Fruit fly (Drosophila melanogaster) whole organism, pupa: ENCODE data around the gene cactin.

ENCODE experiments used
- CG10348 ChIP-seq: fragments of 200-800 bp; sonication (Bioruptor generic); IDR thresholded peaks from 2 replicates; pipeline ENCODE4 v1.3.6; 2022; ENCODE audit warnings: missing biosample characterization, missing genetic modification characterization
- CG12605 ChIP-seq: fragments of 200-800 bp; sonication (Bioruptor generic); IDR thresholded peaks from 2 replicates; pipeline ENCODE4 v1.3.6; 2022; ENCODE audit warnings: missing biosample characterization, missing genetic modification characterization
- CG13204 ChIP-seq: fragments of 200-800 bp; sonication (Bioruptor generic); optimal IDR thresholded peaks from 2 replicates; lab custom pipeline; 2018; ENCODE audit warnings: missing biosample characterization, mild to moderate bottlenecking, missing genetic modification characterization, moderate library complexity
- CG14655 ChIP-seq: fragments of 200-800 bp; sonication (Bioruptor generic); optimal IDR thresholded peaks from 3 replicates; lab custom pipeline; 2017; ENCODE audit warnings: mild to moderate bottlenecking, missing biosample characterization, missing genetic modification reagents, missing genetic modification characterization
- CG15710 ChIP-seq: fragments of 200-800 bp; sonication (Bioruptor generic); optimal IDR thresholded peaks from 2 replicates; lab custom pipeline; 2018; ENCODE audit warnings: missing biosample characterization, mild to moderate bottlenecking, missing genetic modification characterization, moderate library complexity
- CG17806 ChIP-seq: fragments of 200-800 bp; sonication (Bioruptor generic); optimal IDR thresholded peaks from 2 replicates; lab custom pipeline; 2018; ENCODE audit warnings: missing biosample characterization, mild to moderate bottlenecking, missing genetic modification characterization, moderate library complexity
- CG32121 ChIP-seq: fragments of 200-800 bp; sonication (Bioruptor generic); IDR thresholded peaks from 2 replicates; pipeline ENCODE4 v1.3.6; 2022; ENCODE audit warnings: missing biosample characterization, missing genetic modification characterization
- CG34367 ChIP-seq: fragments of 200-800 bp; sonication (Bioruptor generic); optimal IDR thresholded peaks from 2 replicates; lab custom pipeline; 2018; ENCODE audit warnings: missing biosample characterization, mild to moderate bottlenecking, missing genetic modification characterization
- CG4496 ChIP-seq: fragments of 200-800 bp; sonication (Bioruptor generic); IDR thresholded peaks from 3 replicates; pipeline ENCODE4 v1.3.6; 2022; ENCODE audit warnings: missing biosample characterization, missing genetic modification characterization
- CG8159 ChIP-seq: fragments of 200-800 bp; sonication (Bioruptor generic); optimal IDR thresholded peaks from 3 replicates; lab custom pipeline; 2018; ENCODE audit warnings: missing biosample characterization, mild to moderate bottlenecking, missing genetic modification characterization, moderate library complexity
- CG8301 ChIP-seq: fragments of 200-800 bp; sonication (Bioruptor generic); optimal IDR thresholded peaks from 2 replicates; lab custom pipeline; 2018; ENCODE audit warnings: missing biosample characterization, mild to moderate bottlenecking, missing genetic modification characterization
- CG9948 ChIP-seq: fragments of 200-800 bp; sonication (Bioruptor generic); optimal IDR thresholded peaks from 2 replicates; lab custom pipeline; 2018; ENCODE audit warnings: missing biosample characterization, mild to moderate bottlenecking, missing genetic modification characterization, moderate library complexity
- D1 ChIP-seq: fragments of 200-800 bp; sonication (Bioruptor generic); optimal IDR thresholded peaks from 2 replicates; lab custom pipeline; 2018; ENCODE audit warnings: missing biosample characterization, mild to moderate bottlenecking, missing genetic modification characterization, moderate library complexity
- EcR ChIP-seq: fragments of 200-800 bp; sonication (Bioruptor generic); optimal IDR thresholded peaks from 3 replicates; lab custom pipeline; 2019; ENCODE audit warnings: missing biosample characterization, missing genetic modification characterization, mild to moderate bottlenecking, moderate library complexity, missing genetic modification reagents
- Ets98B ChIP-seq: fragments of 200-800 bp; sonication (Bioruptor generic); IDR thresholded peaks from 2 replicates; pipeline ENCODE4 v1.3.6; 2022; ENCODE audit warnings: missing biosample characterization, missing genetic modification characterization
- Pif1A ChIP-seq: fragments of 200-800 bp; sonication (Bioruptor generic); optimal IDR thresholded peaks from 3 replicates; lab custom pipeline; 2016; ENCODE audit warnings: missing biosample characterization, missing genetic modification characterization
- Pif1B ChIP-seq: fragments of 200-800 bp; sonication (Bioruptor generic); optimal IDR thresholded peaks from 3 replicates; lab custom pipeline; 2016; ENCODE audit warnings: missing biosample characterization, missing genetic modification characterization
- Snoo ChIP-seq: fragments of 200-800 bp; sonication (Bioruptor generic); optimal IDR thresholded peaks from 3 replicates; lab custom pipeline; 2017; ENCODE audit warnings: missing biosample characterization, mild to moderate bottlenecking, missing genetic modification characterization, inconsistent platforms
- fd96Ca ChIP-seq: fragments of 200-800 bp; sonication (Bioruptor generic); IDR thresholded peaks from 3 replicates; pipeline ENCODE4 v1.3.6; 2022; ENCODE audit warnings: missing biosample characterization, missing genetic modification characterization
- gl ChIP-seq: fragments of 200-800 bp; sonication (Bioruptor generic); optimal IDR thresholded peaks from 2 replicates; lab custom pipeline; 2018; ENCODE audit warnings: missing biosample characterization, mild to moderate bottlenecking, missing genetic modification characterization
- rn ChIP-seq: fragments of 200-800 bp; sonication (Bioruptor generic); IDR thresholded peaks from 2 replicates; pipeline ENCODE4 v1.3.6; 2022; ENCODE audit warnings: missing biosample characterization, missing genetic modification characterization

The cactin gene

DNA sequence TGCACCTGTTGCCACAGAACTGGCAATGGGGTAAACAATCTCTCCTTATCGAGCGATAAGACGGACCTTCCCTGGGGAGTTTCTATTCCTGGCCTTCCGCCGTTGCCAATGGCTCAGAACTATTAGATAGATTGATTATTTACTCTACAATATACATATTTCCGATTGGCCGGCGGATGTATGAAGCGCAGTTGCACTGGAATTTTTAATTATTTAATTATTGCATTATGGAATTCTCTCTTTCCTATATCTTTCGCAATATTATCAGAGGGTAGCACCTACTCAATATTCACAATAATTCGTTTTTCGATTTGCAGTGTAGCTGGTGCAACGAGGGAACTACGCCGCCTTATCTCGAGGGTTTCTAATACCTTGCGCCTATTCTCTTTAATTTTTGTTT is 43.3 kb downstream of the cactin start, which contains the start of gene GstT3:
Gene GstT3 (plus strand): TSS at position 301 of the 400 bp plus-strand sequence.
- no peak for TF ChIP-seq CG15710 (tag; lab: Kevin White, UChicago)
- TF ChIP-seq Pif1A (GFP tag; lab: Kevin White, UChicago) = no peak
- TF ChIP-seq CG4496 (GFP tag; lab: Robert Waterston, UW) = no peak
- TF ChIP-seq EcR (GFP tag; lab: Kevin White, UChicago) = no peak
- no peak for TF ChIP-seq CG34367 (tag; lab: Kevin White, UChicago)
- TF ChIP-seq CG10348 (GFP tag; lab: Robert Waterston, UW) = no peak
- TF ChIP-seq Snoo (tag; lab: Kevin White, UChicago) = no peak
- no peak for TF ChIP-seq CG12605 (GFP tag; lab: Robert Waterston, UW)
- TF ChIP-seq fd96Ca = no peak

DNA sequence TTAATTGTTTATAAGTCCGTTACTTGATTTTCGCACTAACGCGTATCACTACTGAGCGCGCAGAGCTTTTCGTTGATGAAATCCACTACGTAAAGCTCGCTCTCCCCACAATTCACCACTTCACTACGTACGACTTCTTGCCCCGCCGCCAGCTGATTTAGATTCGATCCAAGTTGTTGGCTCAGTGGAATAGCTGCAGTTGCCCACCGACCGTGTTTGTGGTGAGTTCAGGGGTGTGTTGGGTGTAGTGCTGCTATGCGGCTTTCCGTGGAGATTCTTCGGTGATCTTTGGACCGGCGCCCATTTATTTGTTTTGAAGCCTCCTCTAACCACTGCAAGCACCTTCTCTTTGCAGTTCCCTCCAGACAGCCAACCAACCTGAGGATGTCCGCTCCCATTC is 44.3 kb downstream of the cactin start:
- TF ChIP-seq Pif1B (GFP tag; lab: Kevin White, UChicago) (peak; percentile 52), CG13204 (GFP tag; lab: Kevin White, UChicago) (no peak), EcR (GFP tag; lab: Kevin White, UChicago) (peak; percentile 9), CG8159 (tag; lab: Kevin White, UChicago) (no peak), CG34367 (tag; lab: Kevin White, UChicago) (peak; percentile 42), D1 (tag; lab: Kevin White, UChicago) (no peak), CG12605 (GFP tag; lab: Robert Waterston, UW) (peak; percentile 77), Snoo (tag; lab: Kevin White, UChicago) (no peak), CG8301 (tag; lab: Kevin White, UChicago) (peak; percentile 50), CG10348 (GFP tag; lab: Robert Waterston, UW) (no peak), CG32121 (GFP tag; lab: Robert Waterston, UW) (peak; percentile 75), gl (tag; lab: Kevin White, UChicago) (peak; percentile 59), CG15710 (tag; lab: Kevin White, UChicago) (peak; percentile 22), CG14655 (GFP tag; lab: Kevin White, UChicago) (no peak), CG17806 (tag; lab: Kevin White, UChicago) (peak; percentile 10), Ets98B (GFP tag; lab: Robert Waterston, UW) (peak; percentile 80), rn (GFP tag; lab: Robert Waterston, UW) (no peak), fd96Ca (peak; percentile 58; the same call in 2 of the 3 replicates), CG4496 (GFP tag; lab: Robert Waterston, UW) (peak; percentile 84), CG9948 (tag; lab: Kevin White, UChicago) (peak; percentile 12), Pif1A (GFP tag; lab: Kevin White, UChicago) (no peak)

DNA sequence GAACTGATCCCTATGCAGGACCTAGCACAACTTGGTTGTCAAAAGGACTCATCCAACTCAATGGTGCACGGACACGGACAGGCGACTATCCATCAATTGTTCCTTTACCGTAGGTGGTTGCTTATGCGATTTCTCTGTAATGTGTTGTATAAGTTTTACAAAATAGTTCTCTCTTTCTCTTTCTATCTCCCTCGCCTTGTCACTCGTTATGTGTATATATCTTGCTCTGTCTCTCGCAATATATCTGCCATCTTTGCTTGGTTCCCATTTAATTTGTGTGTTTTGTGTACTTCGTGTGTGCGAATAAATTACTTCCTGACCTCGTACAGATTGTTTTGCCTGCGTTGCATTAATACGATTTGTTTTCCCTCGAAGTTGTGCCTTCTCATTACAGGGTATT is 46.8 kb downstream of the cactin start:
- no peak for TF ChIP-seq CG17806 (tag; lab: Kevin White, UChicago)
- TF ChIP-seq CG15710 (tag; lab: Kevin White, UChicago) = no peak
- TF ChIP-seq Pif1A (GFP tag; lab: Kevin White, UChicago) = no peak
- no peak for TF ChIP-seq CG14655 (GFP tag; lab: Kevin White, UChicago)
- no peak for TF ChIP-seq rn (GFP tag; lab: Robert Waterston, UW)
- TF ChIP-seq Pif1B (GFP tag; lab: Kevin White, UChicago) = no peak
- TF ChIP-seq CG13204 (GFP tag; lab: Kevin White, UChicago) = no peak
- TF ChIP-seq gl (tag; lab: Kevin White, UChicago) = no peak
- no peak for TF ChIP-seq Ets98B (GFP tag; lab: Robert Waterston, UW)
- no peak for TF ChIP-seq CG10348 (GFP tag; lab: Robert Waterston, UW)
- TF ChIP-seq CG9948 (tag; lab: Kevin White, UChicago) = no peak
- TF ChIP-seq D1 (tag; lab: Kevin White, UChicago) = no peak
